Fruit fly (Drosophila melanogaster): Measurements from ENCODE around the gene if.

Gene if

DNA sequence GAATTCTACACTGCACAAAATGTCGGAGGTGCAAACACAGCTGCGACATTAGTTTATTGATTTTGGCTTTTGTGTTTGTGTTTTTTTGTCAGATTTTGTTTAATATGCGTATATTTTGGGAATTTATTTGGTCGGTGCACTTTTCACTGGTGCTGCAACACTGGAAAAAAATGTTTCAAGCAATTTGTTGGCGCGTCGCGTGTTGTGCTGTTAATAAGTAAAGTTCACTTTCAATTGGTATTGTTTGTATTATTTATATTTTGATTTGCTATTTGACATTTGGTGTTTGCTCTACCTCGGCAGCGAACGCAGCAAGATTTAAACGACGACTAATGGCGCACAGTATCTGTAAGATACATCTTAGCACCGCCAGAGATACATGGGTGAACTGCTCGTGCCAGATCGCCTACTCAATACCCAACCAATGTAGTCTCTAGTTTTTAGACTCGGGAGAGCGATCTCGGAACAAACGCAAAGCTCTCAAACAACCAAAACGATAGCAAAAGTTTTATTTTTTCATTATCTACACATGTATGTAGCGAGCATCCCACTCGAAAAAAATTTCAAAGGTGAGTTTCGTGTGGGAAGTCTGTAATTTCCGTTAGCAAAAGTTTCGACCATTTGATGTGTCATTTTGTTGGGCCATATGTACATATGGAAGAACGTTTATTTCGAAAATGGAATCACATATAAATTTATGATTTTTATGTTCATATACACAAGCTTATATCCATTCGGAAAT, 888 bp downstream of the if start (continued):
- TF ChIP-seq CG15696 (tag; optimal IDR thresholded peaks at IDR 0.05) = no peak
- peak; percentile 37 for TF ChIP-seq jumu (GFP tag; optimal IDR thresholded peaks at IDR 0.05)
- no peak for TF ChIP-seq zen (tag; optimal IDR thresholded peaks at IDR 0.05)
- peak; percentile 42; the same call in 1 of the 2 replicates for TF ChIP-seq chm (GFP tag; IDR thresholded peaks at IDR 0.05)
- TF ChIP-seq grn (GFP tag; optimal IDR thresholded peaks at IDR 0.05) = peak; percentile 14
- no peak for TF ChIP-seq Dll (GFP tag; IDR thresholded peaks at IDR 0.05; ENCODE audit: partially characterized antibody)
- no peak for TF ChIP-seq tll (GFP tag; optimal IDR thresholded peaks at IDR 0.05)
- no peak for TF ChIP-seq Lim3 (GFP tag; IDR thresholded peaks at IDR 0.05)
- no peak for TF ChIP-seq CG7928 (GFP tag; optimal IDR thresholded peaks at IDR 0.05)
- no peak for TF ChIP-seq pan (optimal IDR thresholded peaks at IDR 0.05)
- peak in 1 of 2 experiments; percentile 72 for TF ChIP-seq pan (GFP tag; optimal IDR thresholded peaks at IDR 0.05 in 1 of 2, IDR thresholded peaks at IDR 0.05 in 1 of 2)
- TF ChIP-seq ash1 (GFP tag; optimal IDR thresholded peaks at IDR 0.05) = no peak
- TF ChIP-seq CG4730 (GFP tag; IDR thresholded peaks at IDR 0.05) = peak; percentile 52; the same call in 1 of the 2 replicates
- TF ChIP-seq Jarid2 (GFP tag; optimal IDR thresholded peaks at IDR 0.05) = peak; percentile 19
- no peak for TF ChIP-seq stwl (tag; optimal IDR thresholded peaks at IDR 0.05)
- TF ChIP-seq crc (GFP tag; optimal IDR thresholded peaks at IDR 0.05) = peak; percentile 24
- TF ChIP-seq Vsx1 (GFP tag; optimal IDR thresholded peaks at IDR 0.05) = no peak
- 0 out of 2 replicates have a peak, but pooled peaks have one; percentile 20 for TF ChIP-seq CG13287 (GFP tag; IDR thresholded peaks at IDR 0.05; ENCODE audit: partially characterized antibody)
- peak; percentile 71 for TF ChIP-seq CG32532 (GFP tag; IDR thresholded peaks at IDR 0.05)
- no peak for TF ChIP-seq Stat92E (GFP tag; optimal IDR thresholded peaks at IDR 0.05)
- no peak for TF ChIP-seq sna (GFP tag; IDR thresholded peaks at IDR 0.05; ENCODE audit: partially characterized antibody)
- TF ChIP-seq sob (GFP tag; IDR thresholded peaks at IDR 0.05) = peak; percentile 45
- TF ChIP-seq NK7.1 (GFP tag; optimal IDR thresholded peaks at IDR 0.05) = no peak
- TF ChIP-seq ranshi (GFP tag; IDR thresholded peaks at IDR 0.05) = 0 out of 2 replicates have a peak, but pooled peaks have one; percentile 48
- TF ChIP-seq Side (GFP tag; optimal IDR thresholded peaks at IDR 0.05) = peak; percentile 50
- TF ChIP-seq bigmax (GFP tag; optimal IDR thresholded peaks at IDR 0.05) = no peak
- no peak for TF ChIP-seq CG6791 (GFP tag; IDR thresholded peaks at IDR 0.05; ENCODE audit: partially characterized antibody)
- 0 out of 4 replicates have a peak, but pooled peaks have one; percentile 26 for TF ChIP-seq Gug (GFP tag; IDR thresholded peaks at IDR 0.05)
- TF ChIP-seq Fer2 (tag; optimal IDR thresholded peaks at IDR 0.05) = no peak
- TF ChIP-seq CG18476 (GFP tag; optimal IDR thresholded peaks at IDR 0.05) = peak; percentile 34
- peak; percentile 30 for TF ChIP-seq CG7786 (GFP tag; optimal IDR thresholded peaks at IDR 0.05)
- no peak for TF ChIP-seq knrl (GFP tag; IDR thresholded peaks at IDR 0.05; ENCODE audit: partially characterized antibody)
- TF ChIP-seq CG15073 (GFP tag; optimal IDR thresholded peaks at IDR 0.05) = no peak
- no peak for TF ChIP-seq CG10654 (GFP tag; optimal IDR thresholded peaks at IDR 0.05)
- peak; percentile 30 for TF ChIP-seq shn (GFP tag; optimal IDR thresholded peaks at IDR 0.05)
- TF ChIP-seq ato (GFP tag; IDR thresholded peaks at IDR 0.05; ENCODE audit: partially characterized antibody) = no peak
- TF ChIP-seq CG14441 (GFP tag; IDR thresholded peaks at IDR 0.05) = peak; percentile 67
- TF ChIP-seq CG33213 (GFP tag; optimal IDR thresholded peaks at IDR 0.05) = no peak
- no peak for TF ChIP-seq CG6272 (GFP tag; IDR thresholded peaks at IDR 0.05)
- no peak for TF ChIP-seq NC2β (GFP tag; optimal IDR thresholded peaks at IDR 0.05)
- peak; percentile 59 for TF ChIP-seq CG14050 (GFP tag; IDR thresholded peaks at IDR 0.05)
- peak; percentile 55; the same call in 2 of the 3 replicates for TF ChIP-seq CG17361 (GFP tag; IDR thresholded peaks at IDR 0.05)
- TF ChIP-seq CG1024 (GFP tag; IDR thresholded peaks at IDR 0.05) = no peak
- TF ChIP-seq CG5245 (GFP tag; optimal IDR thresholded peaks at IDR 0.05) = peak; percentile 34
- TF ChIP-seq HmgZ (tag; optimal IDR thresholded peaks at IDR 0.05) = no peak
- TF ChIP-seq CG32772 (GFP tag; IDR thresholded peaks at IDR 0.05) = 0 out of 2 replicates have a peak, but pooled peaks have one; percentile 25
- TF ChIP-seq CG3281 (GFP tag; optimal IDR thresholded peaks at IDR 0.05) = peak; percentile 44
- no peak for TF ChIP-seq CG2129 (GFP tag; IDR thresholded peaks at IDR 0.05; ENCODE audit: partially characterized antibody)
- TF ChIP-seq trh (GFP tag; optimal IDR thresholded peaks at IDR 0.05) = no peak
